Worm (Caenorhabditis elegans) whole organism, L2 larva: ENCODE measurements around the gene D1086.10.

Source experiments
- ZK546.5 ChIP-seq: sonication (generic microtip); optimal IDR thresholded peaks from 2 replicates; lab custom pipeline; 2017; ENCODE audit warnings: missing biosample characterization, missing genetic modification characterization
- ceh-82 ChIP-seq: fragments of 150-350 bp; optimal IDR thresholded peaks from 2 replicates; lab custom pipeline; 2014; ENCODE audit warnings: missing biosample characterization, missing genetic modification characterization
- dmd-4 ChIP-seq: sonication (generic microtip); optimal IDR thresholded peaks from 2 replicates; lab custom pipeline; 2017; ENCODE audit warnings: missing biosample characterization, missing genetic modification characterization
- fos-1 ChIP-seq: fragments of 150-350 bp; optimal IDR thresholded peaks from 2 replicates; lab custom pipeline; 2014; ENCODE audit warnings: missing biosample characterization, missing genetic modification characterization
- lin-11 ChIP-seq: fragments of 150-350 bp; sonication (generic microtip); optimal IDR thresholded peaks from 2 replicates; lab custom pipeline; 2014; ENCODE audit warnings: missing biosample characterization, missing genetic modification characterization, inconsistent platforms, mixed read lengths
- lsy-2 ChIP-seq, 2 experiments: fragments of 150-350 bp in 1 of 2; sonication (generic microtip) in 1 of 2; optimal IDR thresholded peaks; 2 replicates each; lab custom pipeline; 2014 to 2017; ENCODE audit warnings: missing biosample characterization in 2 of 2, missing genetic modification characterization in 2 of 2
- nhr-237 ChIP-seq: fragments of 150-350 bp; optimal IDR thresholded peaks from 2 replicates; lab custom pipeline; 2014; ENCODE audit warnings: missing biosample characterization, missing genetic modification characterization
- nhr-6 ChIP-seq: fragments of 150-350 bp; optimal IDR thresholded peaks from 2 replicates; lab custom pipeline; 2014; ENCODE audit warnings: missing biosample characterization, missing genetic modification characterization
- snpc-4 ChIP-seq: fragments of 150-350 bp; optimal IDR thresholded peaks from 2 replicates; lab custom pipeline; 2014; ENCODE audit warnings: missing biosample characterization, missing genetic modification characterization
- unc-55 ChIP-seq: fragments of 150-350 bp; sonication (generic microtip); optimal IDR thresholded peaks from 3 replicates; lab custom pipeline; 2014; ENCODE audit warnings: missing biosample characterization, missing genetic modification reagents, missing genetic modification characterization
- unc-62 ChIP-seq: fragments of 150-350 bp; optimal IDR thresholded peaks from 2 replicates; lab custom pipeline; 2014; ENCODE audit warnings: missing biosample characterization, missing genetic modification reagents, missing genetic modification characterization
- zag-1 ChIP-seq: fragments of 150-350 bp; optimal IDR thresholded peaks from 2 replicates; lab custom pipeline; 2014; ENCODE audit warnings: missing biosample characterization, missing genetic modification characterization
- ztf-1 ChIP-seq: fragments of 200-800 bp; sonication (Bioruptor generic); conservative IDR thresholded peaks from 2 replicates; pipeline ENCODE4 v1.3.6; 2022; ENCODE audit warnings: missing genetic modification characterization, missing compliant biosample characterization
- ztf-11 ChIP-seq: sonication (generic microtip); optimal IDR thresholded peaks from 2 replicates; lab custom pipeline; 2017; ENCODE audit warnings: missing biosample characterization, missing genetic modification characterization

DNA sequence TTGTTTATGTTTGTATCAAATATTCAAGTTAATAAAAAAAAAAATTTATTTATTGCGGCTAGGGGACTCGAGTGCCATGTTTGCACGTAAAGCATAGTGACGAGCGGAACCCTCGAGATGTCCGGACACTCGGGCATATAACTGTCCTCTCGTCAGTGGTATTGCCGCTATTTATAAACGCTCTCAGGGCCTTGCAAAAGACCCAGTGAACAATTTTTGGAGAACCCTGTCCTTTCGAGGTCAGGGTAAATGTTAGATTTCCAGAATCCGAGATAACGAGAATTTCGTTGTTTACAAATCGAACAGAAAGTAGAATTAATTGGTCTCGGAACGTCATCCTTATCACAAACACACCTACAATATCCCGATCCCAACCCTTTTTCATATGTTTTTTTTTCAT lies 9.8 kb downstream of the D1086.10 start, which contains the start of gene D1086.3:
- TF ChIP-seq nhr-6 (tag; lab: Kevin White, UChicago) (no peak), snpc-4 (tag; lab: Kevin White, UChicago) (peak; percentile 97), lin-11 (tag; lab: Kevin White, UChicago) (no peak), ceh-82 (tag; lab: Kevin White, UChicago) (no peak), dmd-4 (tag; lab: Kevin White, UChicago) (no peak), ZK546.5 (tag; lab: Kevin White, UChicago) (no peak), lsy-2 (tag; optimal IDR thresholded peaks at IDR 0.05; lab: Kevin White, UChicago) (peak in 1 of 2 experiments; percentile 44), fos-1 (tag; lab: Kevin White, UChicago) (peak; percentile 1), unc-62 (GFP tag; lab: Kevin White, UChicago) (no peak), ztf-1 (GFP tag; lab: Robert Waterston, UW) (0 out of 2 replicates have a peak, but pooled peaks have one; percentile 30), ztf-11 (no peak), zag-1 (tag; lab: Kevin White, UChicago) (no peak), unc-55 (GFP tag; lab: Kevin White, UChicago) (no peak), nhr-237 (tag; lab: Kevin White, UChicago) (no peak)
